Worm (Caenorhabditis elegans): ENCODE measurements around the gene sre-52.

DNA sequence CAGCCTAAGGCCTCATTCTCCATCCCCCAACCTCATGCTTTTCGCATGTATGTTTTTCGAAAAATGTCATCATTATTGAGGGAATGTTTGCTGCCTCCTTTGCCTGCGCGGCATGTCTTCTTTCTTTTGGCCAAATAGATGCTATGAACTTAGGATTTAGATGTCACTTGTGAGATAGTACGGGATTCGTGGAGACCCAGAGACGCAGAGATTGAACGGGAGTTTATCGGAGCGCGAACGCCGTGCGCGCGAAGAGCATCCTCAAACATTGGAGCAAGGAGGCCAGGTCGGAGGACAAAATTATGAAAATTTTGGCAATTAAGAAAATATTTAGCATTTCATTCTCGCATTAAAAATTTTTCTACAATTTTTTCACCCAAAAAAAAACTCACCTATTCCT is 13.4 kb downstream of the sre-52 start:
- no peak for TF ChIP-seq snpc-4 (tag; optimal IDR thresholded peaks at IDR 0.05)
- TF ChIP-seq ztf-11 (tag; optimal IDR thresholded peaks at IDR 0.05), result no peak
- no peak for TF ChIP-seq mdl-1 (tag; optimal IDR thresholded peaks at IDR 0.05)
